Worm (Caenorhabditis elegans) whole organism, midembryonic: ENCODE results near the gene srz-32.

Experiments used
- med-1 ChIP-seq: sonication (generic microtip); optimal IDR thresholded peaks from 2 replicates; lab custom pipeline; 2017; ENCODE audit warnings: missing genetic modification characterization, mild to moderate bottlenecking, missing compliant biosample characterization, antibody characterized with exemption, missing genetic modification reagents; ENCODE audit not compliant: insufficient read depth
- tab-1 ChIP-seq: fragments of 200-800 bp; sonication (Bioruptor generic); IDR thresholded peaks from 2 replicates; pipeline ENCODE4 v1.3.6; 2022; ENCODE audit warnings: missing genetic modification characterization, missing compliant biosample characterization
- ztf-23 ChIP-seq: fragments of 200-800 bp; sonication (Bioruptor generic); IDR thresholded peaks from 2 replicates; pipeline ENCODE4 v1.3.6; 2022; ENCODE audit warnings: missing genetic modification reagents, missing genetic modification characterization, missing compliant biosample characterization

- no peak for TF ChIP-seq tab-1
- TF ChIP-seq med-1 (GFP tag; lab: Kevin White, UChicago) = no peak
- TF ChIP-seq ztf-23 = no peak
Measured at ce11 chrIV:3453346-3453745, 17.2 kb downstream of the srz-32 start, which contains the start of gene srz-23.
